Worm (Caenorhabditis elegans): ENCODE measurements around the gene F23B2.10.

The F23B2.10 gene

ce11 chrIV:9146819-9147518, 7.2 kb downstream of the F23B2.10 start, which contains the start of the genes rpb-12 and aly-2:
Gene rpb-12 (minus strand): TSS chrIV:9146869.
Gene aly-2 (plus strand): TSS chrIV:9147468.
- TF ChIP-seq ama-1 (optimal IDR thresholded peaks at IDR 0.05) (no peak), blmp-1 (tag; optimal IDR thresholded peaks at IDR 0.05) (peak; percentile 34), dpl-1 (GFP tag; optimal IDR thresholded peaks at IDR 0.05) (peak; percentile 74 to 88 (median 79)), jun-1 (tag; optimal IDR thresholded peaks at IDR 0.05) (peak; percentile 57), ceh-8 (GFP tag; optimal IDR thresholded peaks at IDR 0.05) (no peak), lin-35 (GFP tag; optimal IDR thresholded peaks at IDR 0.05) (peak; percentile 78 to 88), egl-13 (tag; optimal IDR thresholded peaks at IDR 0.05) (no peak), lsy-2 (tag; optimal IDR thresholded peaks at IDR 0.05) (peak; percentile 62 to 76), hlh-17 (GFP tag; optimal IDR thresholded peaks at IDR 0.05; ENCODE audit: borderline replicate concordance) (no peak), F16B12.6 (tag; optimal IDR thresholded peaks at IDR 0.05) (peak; percentile 39), C04F5.9 (tag; optimal IDR thresholded peaks at IDR 0.05) (no peak), lir-3 (tag; optimal IDR thresholded peaks at IDR 0.05; ENCODE audit: poor library complexity) (no peak), mdl-1 (tag; optimal IDR thresholded peaks at IDR 0.05) (peak in 1 of 2 experiments; percentile 28), ces-1 (GFP tag; optimal IDR thresholded peaks at IDR 0.05) (no peak), unc-62 (GFP tag; optimal IDR thresholded peaks at IDR 0.05) (no peak), nhr-90 (tag; optimal IDR thresholded peaks at IDR 0.05; ENCODE audit: poor library complexity) (peak; percentile 23), rnt-1 (tag; optimal IDR thresholded peaks at IDR 0.05) (peak; percentile 78), unc-98 (GFP tag; IDR thresholded peaks at IDR 0.05) (no peak), nhr-85 (tag) (peak; percentile 57), sup-37 (GFP tag; optimal IDR thresholded peaks at IDR 0.05) (no peak), lin-13 (GFP tag; optimal IDR thresholded peaks at IDR 0.05) (peak; percentile 30), nhr-71 (tag; optimal IDR thresholded peaks at IDR 0.05) (peak; percentile 76), unc-86 (tag; optimal IDR thresholded peaks at IDR 0.05) (no peak), mab-9 (GFP tag; IDR thresholded peaks at IDR 0.05) (no peak), snpc-4 (tag; optimal IDR thresholded peaks at IDR 0.05) (no peak), dsc-1 (tag; optimal IDR thresholded peaks at IDR 0.05) (peak; percentile 3), nhr-11 (tag; optimal IDR thresholded peaks at IDR 0.05) (no peak), C16A3.4 (tag; optimal IDR thresholded peaks at IDR 0.05) (no peak), mep-1 (tag; optimal IDR thresholded peaks at IDR 0.05) (peak; percentile 68), nhr-19 (GFP tag; conservative IDR thresholded peaks at IDR 0.05) (no peak; the same call in 1 of the 2 replicates), zip-4 (GFP tag; optimal IDR thresholded peaks at IDR 0.05) (peak; percentile 8), nhr-20 (tag; optimal IDR thresholded peaks at IDR 0.05) (peak; percentile 57), xbp-1 (tag; optimal IDR thresholded peaks at IDR 0.05) (peak; percentile 51), nhr-76 (tag; optimal IDR thresholded peaks at IDR 0.05) (no peak), isw-1 (GFP tag; IDR thresholded peaks at IDR 0.05) (peak; percentile 22), lin-14 (GFP tag; optimal IDR thresholded peaks at IDR 0.05) (peak; percentile 67), tlp-1 (tag; optimal IDR thresholded peaks at IDR 0.05) (no peak), ceh-90 (tag; optimal IDR thresholded peaks at IDR 0.05) (no peak), alr-1 (tag; optimal IDR thresholded peaks at IDR 0.05; ENCODE audit: borderline replicate concordance) (no peak), swsn-7 (tag; optimal IDR thresholded peaks at IDR 0.05) (peak; percentile 56), skn-1 (tag; optimal IDR thresholded peaks at IDR 0.05) (peak; percentile 59), mef-2 (tag; optimal IDR thresholded peaks at IDR 0.05) (no peak), lin-15B (tag; optimal IDR thresholded peaks at IDR 0.05) (peak; percentile 75), unc-30 (tag; optimal IDR thresholded peaks at IDR 0.05) (no peak), nhr-77 (tag; optimal IDR thresholded peaks at IDR 0.05) (peak; percentile 53), ceh-82 (tag; optimal IDR thresholded peaks at IDR 0.05) (peak in 2 of 3 experiments; percentile 17 to 71), pqm-1 (tag; optimal IDR thresholded peaks at IDR 0.05) (no peak), fkh-4 (tag; optimal IDR thresholded peaks at IDR 0.05; ENCODE audit: borderline replicate concordance) (no peak), aly-2 (tag; optimal IDR thresholded peaks at IDR 0.05) (peak; percentile 59), unc-130 (tag; optimal IDR thresholded peaks at IDR 0.05) (peak; percentile 13), sptf-1 (tag; optimal IDR thresholded peaks at IDR 0.05) (no peak), efl-1 (optimal IDR thresholded peaks at IDR 0.05) (peak; percentile 82 to 87), efl-1 (GFP tag; optimal IDR thresholded peaks at IDR 0.05 in 1 of 2) (peak; percentile 83 to 98)

All from whole organism, L1 larva.